Worm (Caenorhabditis elegans) whole organism, young adult: ENCODE measurements around the gene ZK430.5.

Experiments
- F22D6.2 ChIP-seq: sonication (generic microtip); optimal IDR thresholded peaks from 2 replicates; lab custom pipeline; 2016; ENCODE audit warnings: mild to moderate bottlenecking, missing genetic modification characterization, missing compliant biosample characterization
- F57C9.4 ChIP-seq: sonication (generic microtip); optimal IDR thresholded peaks from 2 replicates; lab custom pipeline; 2017; ENCODE audit warnings: mild to moderate bottlenecking, missing genetic modification characterization, missing compliant biosample characterization
- ZK185.1 ChIP-seq: sonication (generic microtip); optimal IDR thresholded peaks from 2 replicates; lab custom pipeline; 2016; ENCODE audit warnings: mild to moderate bottlenecking, missing genetic modification characterization, missing compliant biosample characterization; ENCODE audit not compliant: poor library complexity, severe bottlenecking
- ceh-58 ChIP-seq: fragments of 200-800 bp; sonication (Bioruptor generic); IDR thresholded peaks from 2 replicates; pipeline ENCODE4 v1.3.6; 2022; ENCODE audit warnings: missing genetic modification characterization, missing compliant biosample characterization
- ets-4 ChIP-seq: fragments of 200-800 bp; sonication (Bioruptor generic); optimal IDR thresholded peaks from 2 replicates; lab custom pipeline; 2018; ENCODE audit warnings: mild to moderate bottlenecking, missing genetic modification characterization, missing compliant biosample characterization
- let-607 ChIP-seq, 2 experiments: fragments of 200-800 bp in 1 of 2; sonication (Bioruptor generic) in 1 of 2; sonication (generic microtip) in 1 of 2; optimal IDR thresholded peaks; 2 replicates each; lab custom pipeline; 2016 to 2018; ENCODE audit warnings: mild to moderate bottlenecking in 2 of 2, missing compliant biosample characterization in 2 of 2, missing genetic modification characterization in 2 of 2, moderate library complexity in 2 of 2, missing genotype in 1 of 2
- lin-26 ChIP-seq: fragments of 200-800 bp; sonication (Bioruptor generic); IDR thresholded peaks from 2 replicates; pipeline ENCODE4 v1.3.6; 2022; ENCODE audit warnings: missing genetic modification reagents, missing genetic modification characterization, missing compliant biosample characterization
- lir-1 ChIP-seq: fragments of 200-800 bp; sonication (Bioruptor generic); conservative IDR thresholded peaks from 2 replicates; pipeline ENCODE4 v1.3.6; 2022; ENCODE audit warnings: missing genetic modification reagents, missing genetic modification characterization, missing compliant biosample characterization
- lsl-1 ChIP-seq: fragments of 200-800 bp; sonication (Bioruptor generic); optimal IDR thresholded peaks from 2 replicates; lab custom pipeline; 2018; ENCODE audit warnings: mild to moderate bottlenecking, missing genetic modification characterization, moderate library complexity, missing compliant biosample characterization
- nhr-90 ChIP-seq: sonication (generic microtip); optimal IDR thresholded peaks from 2 replicates; lab custom pipeline; 2016; ENCODE audit warnings: missing genotype, mild to moderate bottlenecking, missing genetic modification characterization, missing compliant biosample characterization
- rcor-1 ChIP-seq: fragments of 200-800 bp; sonication (Bioruptor generic); IDR thresholded peaks from 2 replicates; pipeline ENCODE4 v1.3.6; 2022; ENCODE audit warnings: missing genetic modification reagents, missing genetic modification characterization, missing compliant biosample characterization
- sea-2 ChIP-seq: fragments of 200-800 bp; sonication (Bioruptor generic); IDR thresholded peaks from 2 replicates; pipeline ENCODE4 v1.3.6; 2022; ENCODE audit warnings: missing genetic modification characterization, missing compliant biosample characterization
- xnd-1 ChIP-seq: sonication (generic microtip); optimal IDR thresholded peaks from 2 replicates; lab custom pipeline; 2016; ENCODE audit warnings: missing genotype, missing genetic modification reagents, missing genetic modification characterization, missing compliant biosample characterization

ce11 chrII:4419956-4420355 is 14.5 kb downstream of the ZK430.5 start, which contains the start of gene bpnt-1:
- TF ChIP-seq rcor-1 (GFP tag; lab: Robert Waterston, UW): no peak
- TF ChIP-seq xnd-1 (tag; lab: Kevin White, UChicago): no peak
- TF ChIP-seq F22D6.2 (tag; lab: Kevin White, UChicago): no peak
- TF ChIP-seq lin-26 (GFP tag; lab: Robert Waterston, UW): no peak
- TF ChIP-seq lir-1 (GFP tag; lab: Robert Waterston, UW): no peak
- TF ChIP-seq ceh-58: no peak
- no peak for TF ChIP-seq ets-4 (GFP tag; lab: Kevin White, UChicago)
- TF ChIP-seq nhr-90 (tag; lab: Kevin White, UChicago): no peak
- TF ChIP-seq let-607 (tag; optimal IDR thresholded peaks at IDR 0.05; lab: Kevin White, UChicago): no peak
- TF ChIP-seq ZK185.1 (tag; lab: Kevin White, UChicago): no peak
- TF ChIP-seq sea-2: no peak
- TF ChIP-seq F57C9.4: no peak
- TF ChIP-seq lsl-1: no peak
